Worm (Caenorhabditis elegans): ENCODE results near the gene ZK1290.14.
A peak's percentile ranks its signal among the peaks of the same experiment; 100 is the strongest.

Gene ZK1290.14

DNA sequence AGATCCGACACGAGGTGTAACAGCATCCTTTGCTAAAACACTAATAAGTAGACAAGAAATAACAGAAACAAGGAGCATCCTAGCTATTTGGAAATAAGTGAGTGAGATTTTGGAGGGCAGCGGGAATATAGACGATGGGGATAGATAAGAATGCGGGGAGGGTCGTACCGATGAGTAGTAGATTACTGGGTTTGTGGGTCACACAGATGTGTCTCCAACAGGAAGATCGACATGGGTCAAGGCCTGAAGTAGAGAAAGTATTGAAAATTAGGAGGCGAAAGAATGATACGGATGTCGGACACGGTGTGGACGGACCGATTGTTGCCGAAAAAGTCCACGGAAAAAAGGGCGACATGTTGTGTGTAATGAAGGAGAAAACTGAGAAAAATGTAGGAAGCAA, 21.0 kb downstream of the ZK1290.14 start, which contains the start of gene wrt-10:
wrt-10 (minus strand) TSS at position 195 of the 400 bp plus-strand sequence.
- TF ChIP-seq madf-10 (tag; optimal IDR thresholded peaks at IDR 0.05), result no peak
- TF ChIP-seq rcor-1 (GFP tag; IDR thresholded peaks at IDR 0.05), result no peak
- TF ChIP-seq Y53F4B.3 (GFP tag; IDR thresholded peaks at IDR 0.05), result no peak
- TF ChIP-seq attf-3 (GFP tag; conservative IDR thresholded peaks at IDR 0.05), result no peak

DNA sequence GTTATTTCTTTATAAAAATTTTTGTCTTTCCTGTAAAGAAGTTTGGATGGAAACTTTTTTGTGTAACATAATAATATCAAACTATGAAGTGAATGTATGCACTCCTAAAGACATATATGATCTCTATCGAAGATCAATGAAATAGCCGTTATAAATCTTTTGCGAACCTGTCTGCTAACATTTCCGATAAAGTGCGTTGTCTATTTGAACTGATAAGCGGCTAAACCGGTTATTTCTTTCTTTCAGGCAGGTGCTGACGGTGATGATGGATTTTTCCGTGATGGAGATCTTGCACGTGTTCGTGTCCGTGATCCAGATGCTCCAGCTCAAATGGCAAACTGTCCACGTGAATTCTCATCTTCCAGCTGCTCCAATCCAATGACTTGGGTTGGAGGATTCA, 23.9 kb downstream of the ZK1290.14 start:
- TF ChIP-seq somi-1 (GFP tag; optimal IDR thresholded peaks at IDR 0.05), result no peak
- TF ChIP-seq F33H1.4 (GFP tag; IDR thresholded peaks at IDR 0.05), result no peak
- TF ChIP-seq fkh-3 (tag; optimal IDR thresholded peaks at IDR 0.05), result no peak
- TF ChIP-seq madf-10 (tag; optimal IDR thresholded peaks at IDR 0.05), result no peak
- TF ChIP-seq ZK185.1 (tag; optimal IDR thresholded peaks at IDR 0.05; ENCODE audit: poor library complexity, severe bottlenecking), result no peak
- TF ChIP-seq madf-3 (GFP tag; IDR thresholded peaks at IDR 0.05), result no peak

DNA sequence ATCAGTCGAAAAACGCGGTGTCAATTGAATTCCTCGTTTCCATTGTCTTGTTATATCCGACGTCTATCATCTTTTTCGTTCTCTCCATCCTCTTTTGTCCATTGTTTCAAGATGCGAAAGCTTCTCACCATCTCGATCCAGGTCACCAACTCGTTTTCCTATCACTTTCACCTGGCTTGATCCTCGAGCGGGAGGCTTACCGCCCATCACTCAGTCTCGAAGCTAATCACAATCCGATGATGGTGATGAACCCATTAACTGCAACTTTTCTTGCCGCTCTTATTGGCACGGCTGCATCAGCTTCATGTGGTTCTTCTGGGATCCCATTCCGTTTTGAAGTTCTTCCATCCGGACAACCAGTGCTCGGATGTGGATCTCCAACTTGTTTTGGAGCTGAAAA, 24.4 kb downstream of the ZK1290.14 start, which contains the start of gene wrt-1:
wrt-1 (plus strand) TSS at position 53 of the 400 bp plus-strand sequence.
- TF ChIP-seq rpc-1 (optimal IDR thresholded peaks at IDR 0.05), result no peak
- TF ChIP-seq rpc-1 (tag; optimal IDR thresholded peaks at IDR 0.05), result no peak
- TF ChIP-seq rec-8 (tag; optimal IDR thresholded peaks at IDR 0.05), result no peak
- TF ChIP-seq C06A6.2 (GFP tag; conservative IDR thresholded peaks at IDR 0.05), result peak; percentile 59; the same call in 1 of the 2 replicates
- no peak for TF ChIP-seq egl-18 (GFP tag; IDR thresholded peaks at IDR 0.05)
- 0 out of 2 replicates have a peak, but pooled peaks have one; percentile 13 for TF ChIP-seq dox-1 (GFP tag; IDR thresholded peaks at IDR 0.05)
- no peak for TF ChIP-seq dpl-1 (GFP tag; optimal IDR thresholded peaks at IDR 0.05)
- TF ChIP-seq cebp-2 (GFP tag; IDR thresholded peaks at IDR 0.05), result no peak
- no peak for TF ChIP-seq hmg-20 (GFP tag; IDR thresholded peaks at IDR 0.05)
- TF ChIP-seq madf-8 (GFP tag; conservative IDR thresholded peaks at IDR 0.05), result no peak
- TF ChIP-seq Y56A3A.18 (GFP tag; IDR thresholded peaks at IDR 0.05), result 0 out of 2 replicates have a peak, but pooled peaks have one; percentile 64
- no peak for TF ChIP-seq C17E4.6 (GFP tag; IDR thresholded peaks at IDR 0.05)
- TF ChIP-seq ceh-27 (GFP tag; optimal IDR thresholded peaks at IDR 0.05), result no peak
- no peak for TF ChIP-seq ztf-6 (GFP tag; IDR thresholded peaks at IDR 0.05)
- TF ChIP-seq fkh-3 (tag; optimal IDR thresholded peaks at IDR 0.05), result no peak
- no peak for TF ChIP-seq snpc-1.3 (tag; optimal IDR thresholded peaks at IDR 0.05; ENCODE audit: insufficient read depth)
- no peak for TF ChIP-seq F52B5.7 (tag; optimal IDR thresholded peaks at IDR 0.05)
- TF ChIP-seq ztf-18 (tag; optimal IDR thresholded peaks at IDR 0.05), result no peak
- TF ChIP-seq F57C9.4 (tag; optimal IDR thresholded peaks at IDR 0.05), result no peak
- TF ChIP-seq atf-7 (tag; optimal IDR thresholded peaks at IDR 0.05), result peak; percentile 4
- TF ChIP-seq nfyb-1 (GFP tag; IDR thresholded peaks at IDR 0.05), result no peak
- TF ChIP-seq pbrm-1 (GFP tag; IDR thresholded peaks at IDR 0.05), result peak; percentile 43; the same call in 1 of the 2 replicates
- TF ChIP-seq ekl-4 (GFP tag; IDR thresholded peaks at IDR 0.05), result no peak
- TF ChIP-seq mcd-1 (GFP tag; IDR thresholded peaks at IDR 0.05), result peak; percentile 44
- TF ChIP-seq ztf-22 (GFP tag; optimal IDR thresholded peaks at IDR 0.05), result no peak
- TF ChIP-seq ets-4 (GFP tag; optimal IDR thresholded peaks at IDR 0.05), result no peak
- TF ChIP-seq Y53G8AR.9 (GFP tag; conservative IDR thresholded peaks at IDR 0.05), result peak; percentile 56
- no peak for TF ChIP-seq mxl-1 (tag; optimal IDR thresholded peaks at IDR 0.05)
- no peak for TF ChIP-seq sea-2 (GFP tag; IDR thresholded peaks at IDR 0.05)
- TF ChIP-seq T26A5.8 (tag; optimal IDR thresholded peaks at IDR 0.05), result no peak
- no peak for TF ChIP-seq nfya-2 (GFP tag; IDR thresholded peaks at IDR 0.05)
